Fruit fly (Drosophila melanogaster): ENCODE measurements around the gene wts.

The wts gene

dm6 chr3R:30803815-30804515 is 2.5 kb downstream of the wts start (continued):
- TF ChIP-seq CG12391 (tag; optimal IDR thresholded peaks at IDR 0.05) = peak; percentile 35
- peak; percentile 48 for TF ChIP-seq Oli (tag; optimal IDR thresholded peaks at IDR 0.05)
- no peak for TF ChIP-seq TFAM (GFP tag; optimal IDR thresholded peaks at IDR 0.05)
- TF ChIP-seq BEAF-32 (GFP tag; optimal IDR thresholded peaks at IDR 0.05) = no peak
- TF ChIP-seq CG12659 (GFP tag; optimal IDR thresholded peaks at IDR 0.05) = no peak
- TF ChIP-seq CG4360 (GFP tag; IDR thresholded peaks at IDR 0.05) = peak; percentile 85
- TF ChIP-seq CG30431 (GFP tag; optimal IDR thresholded peaks at IDR 0.05) = peak; percentile 24
- no peak for TF ChIP-seq CG18011 (GFP tag; optimal IDR thresholded peaks at IDR 0.05)
- TF ChIP-seq lola (GFP tag; optimal IDR thresholded peaks at IDR 0.05) = peak in 1 of 3 experiments; percentile 29
- peak; percentile 23; the same call in 1 of the 2 replicates for TF ChIP-seq rib (GFP tag; IDR thresholded peaks at IDR 0.05)
- TF ChIP-seq Nf-YB (GFP tag; optimal IDR thresholded peaks at IDR 0.05) = peak; percentile 44
- TF ChIP-seq CG15601 (tag; optimal IDR thresholded peaks at IDR 0.05) = peak; percentile 18
- TF ChIP-seq Hr3 (GFP tag; optimal IDR thresholded peaks at IDR 0.05) = peak; percentile 22
- no peak for TF ChIP-seq Gsc (GFP tag; IDR thresholded peaks at IDR 0.05)
- TF ChIP-seq CG4820 (GFP tag; optimal IDR thresholded peaks at IDR 0.05) = peak; percentile 25
- TF ChIP-seq bbx (GFP tag; IDR thresholded peaks at IDR 0.05; ENCODE audit: partially characterized antibody) = 0 out of 2 replicates have a peak, but pooled peaks have one; percentile 18
- TF ChIP-seq Ptx1 (GFP tag; IDR thresholded peaks at IDR 0.05) = peak; percentile 25; the same call in 1 of the 2 replicates
- TF ChIP-seq CG3407 (GFP tag; optimal IDR thresholded peaks at IDR 0.05) = peak; percentile 1
- peak; percentile 2 for TF ChIP-seq CG14710 (tag; optimal IDR thresholded peaks at IDR 0.05)
- peak; percentile 35 for TF ChIP-seq dmrt11E (tag; optimal IDR thresholded peaks at IDR 0.05)
- TF ChIP-seq shn (GFP tag; optimal IDR thresholded peaks at IDR 0.05) = peak; percentile 32
- no peak for TF ChIP-seq Side (GFP tag; optimal IDR thresholded peaks at IDR 0.05)
- TF ChIP-seq nom (GFP tag; optimal IDR thresholded peaks at IDR 0.05) = peak; percentile 56
- no peak for TF ChIP-seq sisA (GFP tag; IDR thresholded peaks at IDR 0.05)
- peak; percentile 26 for TF ChIP-seq Hsf (GFP tag; optimal IDR thresholded peaks at IDR 0.05)
- peak; percentile 10 for TF ChIP-seq grau (tag; optimal IDR thresholded peaks at IDR 0.05)
- peak; percentile 31 to 76 for TF ChIP-seq bsh (GFP tag; optimal IDR thresholded peaks at IDR 0.05)
- peak; percentile 34 for TF ChIP-seq Xbp1 (GFP tag; optimal IDR thresholded peaks at IDR 0.05)
- peak; percentile 18 for TF ChIP-seq org-1 (GFP tag; optimal IDR thresholded peaks at IDR 0.05)
- TF ChIP-seq phol (tag; optimal IDR thresholded peaks at IDR 0.05) = peak; percentile 53
- peak; percentile 0 for TF ChIP-seq Camta (GFP tag; optimal IDR thresholded peaks at IDR 0.05)
- TF ChIP-seq Sox100B (GFP tag; optimal IDR thresholded peaks at IDR 0.05) = peak; percentile 15
- peak; percentile 28 for TF ChIP-seq CG10979 (tag; optimal IDR thresholded peaks at IDR 0.05)
- peak in 1 of 2 experiments; percentile 42 for TF ChIP-seq Eip74EF (GFP tag; optimal IDR thresholded peaks at IDR 0.05)
- TF ChIP-seq CG14441 (GFP tag; IDR thresholded peaks at IDR 0.05) = 0 out of 2 replicates have a peak, but pooled peaks have one; percentile 7
- TF ChIP-seq crol (GFP tag; IDR thresholded peaks at IDR 0.05) = 0 out of 2 replicates have a peak, but pooled peaks have one; percentile 9
- TF ChIP-seq CG3163 (GFP tag; optimal IDR thresholded peaks at IDR 0.05) = no peak
- no peak for TF ChIP-seq sc (optimal IDR thresholded peaks at IDR 0.05)
- peak; percentile 33 for TF ChIP-seq sc (GFP tag; optimal IDR thresholded peaks at IDR 0.05)
- no peak for TF ChIP-seq kah (GFP tag; optimal IDR thresholded peaks at IDR 0.05)
- peak; percentile 74 for TF ChIP-seq CG4707 (GFP tag; optimal IDR thresholded peaks at IDR 0.05)
- TF ChIP-seq eve (GFP tag; optimal IDR thresholded peaks at IDR 0.05) = peak in 1 of 2 experiments; percentile 22
- TF ChIP-seq ap (GFP tag; IDR thresholded peaks at IDR 0.05) = 0 out of 2 replicates have a peak, but pooled peaks have one; percentile 19
- peak; percentile 12 for TF ChIP-seq CG13424 (tag; optimal IDR thresholded peaks at IDR 0.05)
- peak; percentile 53 for TF ChIP-seq gem (tag; optimal IDR thresholded peaks at IDR 0.05)
- TF ChIP-seq CG4617 (GFP tag; optimal IDR thresholded peaks at IDR 0.05; ENCODE audit: borderline replicate concordance) = peak; percentile 1
- peak; percentile 71 for TF ChIP-seq cg (GFP tag; optimal IDR thresholded peaks at IDR 0.05)
- TF ChIP-seq Lpt (GFP tag; optimal IDR thresholded peaks at IDR 0.05) = no peak

All from whole organism, embryonic.